Fruit fly (Drosophila melanogaster) whole organism, prepupa: ENCODE results near the gene Hsc70-4.

Experiments used
- CG8632 ChIP-seq: fragments of 200-800 bp; sonication (Bioruptor generic); optimal IDR thresholded peaks from 3 replicates; lab custom pipeline; 2016; ENCODE audit warnings: missing biosample characterization, missing genetic modification characterization
- Ets96B ChIP-seq: fragments of 200-800 bp; optimal IDR thresholded peaks from 2 replicates; lab custom pipeline; 2019; ENCODE audit warnings: missing biosample characterization, mild to moderate bottlenecking, missing genetic modification characterization, moderate library complexity
- Hr39 ChIP-seq: fragments of 200-800 bp; sonication (Bioruptor generic); optimal IDR thresholded peaks from 2 replicates; lab custom pipeline; 2016; ENCODE audit warnings: missing biosample characterization, missing genetic modification characterization
- fd85E ChIP-seq: fragments of 200-800 bp; sonication (Bioruptor generic); optimal IDR thresholded peaks from 3 replicates; lab custom pipeline; 2016; ENCODE audit warnings: missing biosample characterization, missing genetic modification characterization

dm6 chr3R:15268426-15268825 lies 25.9 kb downstream of the Hsc70-4 start, which contains the start of the genes CG14864 and Zip88E:
- TF ChIP-seq fd85E (GFP tag; lab: Kevin White, UChicago) (no peak), Ets96B (tag; lab: Kevin White, UChicago) (no peak), Hr39 (GFP tag; lab: Kevin White, UChicago) (no peak), CG8632 (GFP tag; lab: Kevin White, UChicago) (no peak)
